Worm (Caenorhabditis elegans) whole organism, young adult: ENCODE results near the gene F52E1.9.
"Not testable (repeated sequence)": the region's sequence is repeated elsewhere in the genome, so short reads cannot be mapped to it uniquely, and the experiment has no call there.

Experiments used
- B0261.1 ChIP-seq: sonication (generic microtip); optimal IDR thresholded peaks from 2 replicates; lab custom pipeline; 2016; ENCODE audit warnings: mild to moderate bottlenecking, missing genetic modification characterization, moderate library complexity, missing compliant biosample characterization
- B0336.3 ChIP-seq: fragments of 200-800 bp; sonication (Bioruptor generic); IDR thresholded peaks from 2 replicates; pipeline ENCODE4 v1.3.6; 2022; ENCODE audit warnings: missing genetic modification characterization, missing compliant biosample characterization
- F49E8.2 ChIP-seq: sonication (generic microtip); optimal IDR thresholded peaks from 3 replicates; lab custom pipeline; 2017; ENCODE audit warnings: missing genetic modification characterization, mild to moderate bottlenecking, missing compliant biosample characterization, antibody characterized with exemption, moderate library complexity; ENCODE audit not compliant: insufficient read depth
- F57C9.4 ChIP-seq: sonication (generic microtip); optimal IDR thresholded peaks from 2 replicates; lab custom pipeline; 2017; ENCODE audit warnings: mild to moderate bottlenecking, missing genetic modification characterization, missing compliant biosample characterization
- K12H6.12 ChIP-seq: fragments of 200-800 bp; sonication (Bioruptor generic); optimal IDR thresholded peaks from 2 replicates; lab custom pipeline; 2018; ENCODE audit warnings: mild to moderate bottlenecking, missing genetic modification characterization, missing compliant biosample characterization
- Y56A3A.18 ChIP-seq: fragments of 200-800 bp; sonication (Bioruptor generic); IDR thresholded peaks from 2 replicates; pipeline ENCODE4 v1.3.6; 2022; ENCODE audit warnings: missing genetic modification reagents, missing genetic modification characterization, missing compliant biosample characterization
- Y95B8A.8 ChIP-seq: fragments of 200-800 bp; sonication (Bioruptor generic); IDR thresholded peaks from 2 replicates; pipeline ENCODE4 v1.3.6; 2022; ENCODE audit warnings: missing genetic modification reagents, missing genetic modification characterization, missing compliant biosample characterization
- bed-2 ChIP-seq: fragments of 200-800 bp; sonication (Bioruptor generic); IDR thresholded peaks from 2 replicates; pipeline ENCODE4 v1.3.6; 2022; ENCODE audit warnings: missing genetic modification reagents, missing genetic modification characterization, missing compliant biosample characterization
- cebp-2 ChIP-seq: fragments of 200-800 bp; sonication (Bioruptor generic); IDR thresholded peaks from 2 replicates; pipeline ENCODE4 v1.3.6; 2022; ENCODE audit warnings: missing genetic modification characterization, missing compliant biosample characterization
- ceh-91 ChIP-seq: fragments of 200-800 bp; sonication (Bioruptor generic); IDR thresholded peaks from 2 replicates; pipeline ENCODE4 v1.3.6; 2022; ENCODE audit warnings: missing genetic modification reagents, missing genetic modification characterization, missing compliant biosample characterization
- die-1 ChIP-seq: sonication (generic microtip); optimal IDR thresholded peaks from 2 replicates; lab custom pipeline; 2016; ENCODE audit warnings: missing genotype, mild to moderate bottlenecking, missing genetic modification characterization, missing compliant biosample characterization
- dox-1 ChIP-seq: fragments of 200-800 bp; sonication (Bioruptor generic); IDR thresholded peaks from 2 replicates; pipeline ENCODE4 v1.3.6; 2022; ENCODE audit warnings: missing genetic modification reagents, missing genetic modification characterization, missing compliant biosample characterization
- egl-18 ChIP-seq: fragments of 200-800 bp; sonication (Bioruptor generic); IDR thresholded peaks from 2 replicates; pipeline ENCODE4 v1.3.6; 2022; ENCODE audit warnings: missing genetic modification reagents, missing genetic modification characterization, missing compliant biosample characterization
- egl-44 ChIP-seq: fragments of 200-800 bp; sonication (Bioruptor generic); IDR thresholded peaks from 2 replicates; pipeline ENCODE4 v1.3.6; 2022; ENCODE audit warnings: missing genetic modification reagents, missing genetic modification characterization, missing compliant biosample characterization
- fkh-3 ChIP-seq: sonication (generic microtip); optimal IDR thresholded peaks from 2 replicates; lab custom pipeline; 2016; ENCODE audit warnings: mild to moderate bottlenecking, missing genetic modification characterization, missing compliant biosample characterization
- hmg-1.2 ChIP-seq: fragments of 200-800 bp; sonication (Bioruptor generic); IDR thresholded peaks from 2 replicates; pipeline ENCODE4 v1.3.6; 2022; ENCODE audit warnings: missing genetic modification reagents, missing genetic modification characterization, missing compliant biosample characterization
- hsf-1 ChIP-seq: fragments of 200-800 bp; sonication (Bioruptor generic); IDR thresholded peaks from 2 replicates; pipeline ENCODE4 v1.3.6; 2022; ENCODE audit warnings: missing genetic modification reagents, missing genetic modification characterization, missing compliant biosample characterization
- lag-1 ChIP-seq: fragments of 200-800 bp; sonication (Bioruptor generic); IDR thresholded peaks from 2 replicates; pipeline ENCODE4 v1.3.6; 2022; ENCODE audit warnings: missing genetic modification reagents, missing genetic modification characterization, missing compliant biosample characterization
- lin-26 ChIP-seq: fragments of 200-800 bp; sonication (Bioruptor generic); IDR thresholded peaks from 2 replicates; pipeline ENCODE4 v1.3.6; 2022; ENCODE audit warnings: missing genetic modification reagents, missing genetic modification characterization, missing compliant biosample characterization
- lsl-1 ChIP-seq: fragments of 200-800 bp; sonication (Bioruptor generic); optimal IDR thresholded peaks from 2 replicates; lab custom pipeline; 2018; ENCODE audit warnings: mild to moderate bottlenecking, missing genetic modification characterization, moderate library complexity, missing compliant biosample characterization
- madf-10 ChIP-seq: sonication (generic microtip); optimal IDR thresholded peaks from 2 replicates; lab custom pipeline; 2016; ENCODE audit warnings: mild to moderate bottlenecking, missing genetic modification characterization, missing compliant biosample characterization
- madf-6 ChIP-seq: fragments of 200-800 bp; sonication (Bioruptor generic); IDR thresholded peaks from 2 replicates; pipeline ENCODE4 v1.3.6; 2022; ENCODE audit warnings: missing genetic modification reagents, missing genetic modification characterization, missing compliant biosample characterization
- madf-8 ChIP-seq: fragments of 200-800 bp; sonication (Bioruptor generic); conservative IDR thresholded peaks from 2 replicates; pipeline ENCODE4 v1.3.6; 2022; ENCODE audit warnings: missing genetic modification reagents, missing genetic modification characterization, missing compliant biosample characterization
- mcd-1 ChIP-seq: fragments of 200-800 bp; sonication (Bioruptor generic); IDR thresholded peaks from 2 replicates; pipeline ENCODE4 v1.3.6; 2022; ENCODE audit warnings: missing genetic modification reagents, missing genetic modification characterization, missing compliant biosample characterization
- nfya-1 ChIP-seq: sonication (generic microtip); optimal IDR thresholded peaks from 2 replicates; lab custom pipeline; 2017; ENCODE audit warnings: antibody characterized with exemption, missing compliant biosample characterization, missing genetic modification characterization, borderline replicate concordance; ENCODE audit not compliant: insufficient read depth
- nfyb-1 ChIP-seq: fragments of 200-800 bp; sonication (Bioruptor generic); IDR thresholded peaks from 2 replicates; pipeline ENCODE4 v1.3.6; 2022; ENCODE audit warnings: missing genetic modification reagents, missing genetic modification characterization, missing compliant biosample characterization
- nhr-80 ChIP-seq: sonication (generic microtip); optimal IDR thresholded peaks from 2 replicates; lab custom pipeline; 2016; ENCODE audit warnings: missing genetic modification characterization, missing compliant biosample characterization
- nhr-90 ChIP-seq: sonication (generic microtip); optimal IDR thresholded peaks from 2 replicates; lab custom pipeline; 2016; ENCODE audit warnings: missing genotype, mild to moderate bottlenecking, missing genetic modification characterization, missing compliant biosample characterization
- pbrm-1 ChIP-seq: fragments of 200-800 bp; sonication (Bioruptor generic); IDR thresholded peaks from 2 replicates; pipeline ENCODE4 v1.3.6; 2022; ENCODE audit warnings: missing genetic modification reagents, missing genetic modification characterization, missing compliant biosample characterization
- rpc-1 ChIP-seq, 2 experiments: fragments of 150-350 bp in 1 of 2; sonication (generic microtip) in 1 of 2; optimal IDR thresholded peaks; 2 replicates each; lab custom pipeline; 2014 to 2018; ENCODE audit warnings: missing biosample characterization in 1 of 2, missing genetic modification characterization in 1 of 2, missing genetic modification reagents in 1 of 2, missing genotype in 1 of 2
- snpc-4 ChIP-seq, 5 experiments: fragments of 150-350 bp in 1 of 5; sonication (generic microtip) in 4 of 5; optimal IDR thresholded peaks; 2 replicates each; lab custom pipeline; 2014 to 2018; ENCODE audit warnings: missing genetic modification characterization in 5 of 5, missing biosample characterization in 3 of 5, antibody characterized with exemption in 2 of 5, mild to moderate bottlenecking in 2 of 5, missing compliant biosample characterization in 2 of 5, missing genotype in 2 of 5, moderate library complexity in 2 of 5, missing genetic modification reagents in 1 of 5
- tbp1 ChIP-seq: fragments of 200-800 bp; sonication (Bioruptor generic); optimal IDR thresholded peaks from 2 replicates; lab custom pipeline; 2018; ENCODE audit warnings: mild to moderate bottlenecking, missing genetic modification characterization, missing compliant biosample characterization
- zfh-2 ChIP-seq: fragments of 200-800 bp; sonication (Bioruptor generic); conservative IDR thresholded peaks from 2 replicates; pipeline ENCODE4 v1.3.6; 2022; ENCODE audit warnings: missing genetic modification reagents, missing genetic modification characterization, missing compliant biosample characterization
- ztf-22 ChIP-seq: fragments of 200-800 bp; sonication (Bioruptor generic); optimal IDR thresholded peaks from 2 replicates; lab custom pipeline; 2018; ENCODE audit warnings: mild to moderate bottlenecking, missing genetic modification characterization, moderate library complexity, missing compliant biosample characterization
- ztf-26 ChIP-seq: sonication (generic microtip); optimal IDR thresholded peaks from 2 replicates; lab custom pipeline; 2017; ENCODE audit warnings: missing genetic modification characterization, missing compliant biosample characterization

The F52E1.9 gene

ce11 chrV:8445636-8446035, 43.2 kb upstream of the F52E1.9 start:
- TF ChIP-seq dox-1 (GFP tag; lab: Robert Waterston, UW) (no peak), nhr-80 (tag; lab: Kevin White, UChicago) (peak; percentile 65), fkh-3 (no peak)

DNA sequence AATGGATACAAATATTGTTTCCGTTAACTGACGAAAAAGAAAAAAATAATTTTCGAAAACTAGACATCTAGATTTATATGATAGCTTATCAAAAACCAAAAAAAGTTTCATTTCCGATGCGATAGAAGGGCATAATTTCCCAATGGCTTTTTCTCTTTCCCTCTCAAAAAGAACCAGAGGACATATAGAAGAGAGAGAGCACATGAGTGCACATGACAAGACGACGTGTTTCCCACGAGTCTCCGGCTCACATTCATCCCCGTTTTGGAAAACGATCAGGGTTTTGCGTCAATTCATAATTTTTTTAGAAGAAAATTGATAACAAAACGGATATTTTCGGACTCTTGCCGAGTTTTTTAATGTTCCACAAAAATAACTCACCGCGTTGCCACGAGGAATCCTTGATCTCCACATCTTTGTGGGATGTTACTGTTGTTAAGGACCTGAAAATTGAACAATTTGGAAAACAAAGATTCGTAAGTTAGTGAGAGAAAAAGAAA, 41.9 kb upstream of the F52E1.9 start, which contains the start of gene lmd-3:
Gene lmd-3 (minus strand): TSS at position 450 of the 500 bp plus-strand sequence.
- TF ChIP-seq F57C9.4 (tag; lab: Kevin White, UChicago) (no peak), lag-1 (GFP tag; lab: Robert Waterston, UW) (0 out of 2 replicates have a peak, but pooled peaks have one; percentile 24)

- no peak for TF ChIP-seq egl-18
- TF ChIP-seq nhr-90 (tag; lab: Kevin White, UChicago) = no peak
- TF ChIP-seq mcd-1 (GFP tag; lab: Robert Waterston, UW) = no peak
- TF ChIP-seq bed-2 (GFP tag; lab: Robert Waterston, UW) = no peak
- TF ChIP-seq ztf-26 (tag; lab: Kevin White, UChicago) = no peak
- TF ChIP-seq cebp-2 = no peak
- no peak for TF ChIP-seq lsl-1 (GFP tag; lab: Kevin White, UChicago)
Observed at ce11 chrV:8437358-8437757, 34.9 kb upstream of the F52E1.9 start.

DNA sequence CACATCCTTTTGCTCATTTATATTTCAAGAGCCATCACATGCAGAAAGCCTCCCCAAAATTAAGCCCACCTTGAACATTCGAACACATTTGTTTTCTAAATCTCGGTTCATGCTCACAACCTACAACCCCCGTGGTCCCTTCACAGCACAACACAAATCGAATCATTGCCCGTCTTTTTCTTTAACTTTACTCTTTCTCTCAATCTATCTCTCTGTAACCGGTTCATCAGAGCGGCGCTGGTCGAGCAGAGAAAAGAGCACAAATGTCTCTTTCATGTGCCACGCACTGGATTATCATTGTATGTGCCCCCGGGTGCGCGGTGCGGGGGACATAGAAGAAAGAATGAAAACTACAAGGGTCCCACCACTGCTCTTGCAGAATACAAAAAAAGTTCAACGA, 32.8 kb upstream of the F52E1.9 start:
- TF ChIP-seq hsf-1 (GFP tag; lab: Robert Waterston, UW) (no peak), ceh-91 (GFP tag; lab: Robert Waterston, UW) (no peak), lsl-1 (GFP tag; lab: Kevin White, UChicago) (no peak), K12H6.12 (tag; lab: Kevin White, UChicago) (peak; percentile 26), madf-10 (tag; lab: Kevin White, UChicago) (no peak), nfya-1 (tag; lab: Kevin White, UChicago) (no peak), zfh-2 (GFP tag; lab: Robert Waterston, UW) (0 out of 2 replicates have a peak, but pooled peaks have one; percentile 15), lin-26 (GFP tag; lab: Robert Waterston, UW) (0 out of 2 replicates have a peak, but pooled peaks have one; percentile 49), die-1 (no peak), madf-8 (GFP tag; lab: Robert Waterston, UW) (no peak), ztf-22 (GFP tag; lab: Kevin White, UChicago) (no peak), B0336.3 (GFP tag; lab: Robert Waterston, UW) (no peak)
- TF ChIP-seq, all 124 proteins: peak for 3

ce11 chrV:8434400-8434827, 31.9 kb upstream of the F52E1.9 start:
- no peak for TF ChIP-seq F49E8.2 (tag; lab: Kevin White, UChicago)
- TF ChIP-seq nhr-80 (tag; lab: Kevin White, UChicago) = peak; percentile 60

DNA sequence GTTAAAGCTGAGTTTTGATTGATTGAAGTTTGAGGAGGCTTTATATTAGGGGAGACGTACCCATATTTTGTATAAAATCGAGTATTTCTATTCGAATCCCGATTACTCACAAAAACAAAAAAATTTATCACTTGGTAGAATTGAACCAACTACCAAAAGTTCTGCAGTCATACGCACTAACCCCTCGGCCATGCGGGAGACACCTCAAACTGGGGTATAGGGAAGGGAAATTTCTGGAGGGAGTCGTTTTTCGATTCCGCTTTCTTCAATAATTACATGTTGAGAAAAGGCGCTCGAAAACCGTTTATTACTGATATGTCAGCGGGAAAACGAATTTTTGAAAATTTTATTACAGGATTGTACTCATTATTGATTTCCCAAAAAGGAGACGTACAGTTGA, 28.8 kb upstream of the F52E1.9 start:
- TF ChIP-seq Y95B8A.8 (0 out of 2 replicates have a peak, but pooled peaks have one; percentile 12), snpc-4 (tag; optimal IDR thresholded peaks at IDR 0.05; lab: Kevin White, UChicago) (peak in 1 of 4 experiments; percentile 21), hsf-1 (GFP tag; lab: Robert Waterston, UW) (peak; percentile 47; the same call in 1 of the 2 replicates), Y56A3A.18 (GFP tag; lab: Robert Waterston, UW) (0 out of 2 replicates have a peak, but pooled peaks have one; percentile 19), nfyb-1 (GFP tag; lab: Robert Waterston, UW) (peak; percentile 63; the same call in 1 of the 2 replicates), rpc-1 (optimal IDR thresholded peaks at IDR 0.05; lab: Kevin White, UChicago) (peak; percentile 20), rpc-1 (tag; optimal IDR thresholded peaks at IDR 0.05; lab: Kevin White, UChicago) (peak; percentile 51), B0261.1 (tag; lab: Kevin White, UChicago) (peak; percentile 52), egl-44 (GFP tag; lab: Robert Waterston, UW) (peak; percentile 35; the same call in 1 of the 2 replicates), dox-1 (GFP tag; lab: Robert Waterston, UW) (peak; percentile 60), lin-26 (GFP tag; lab: Robert Waterston, UW) (peak; percentile 71), tbp1 (peak; percentile 83), hmg-1.2 (GFP tag; lab: Robert Waterston, UW) (peak; percentile 48), pbrm-1 (GFP tag; lab: Robert Waterston, UW) (0 out of 2 replicates have a peak, but pooled peaks have one; percentile 26), madf-6 (GFP tag; lab: Robert Waterston, UW) (peak; percentile 62)
- not testable (repeated sequence) for TF ChIP-seq snpc-4 (GFP tag; optimal IDR thresholded peaks at IDR 0.05; lab: Kevin White, UChicago)
- TF ChIP-seq, all 124 proteins: peak for 14; not testable (repeated sequence) for 110
